Worm (Caenorhabditis elegans): ENCODE results near the gene C15F1.2.
"Not testable (repeated sequence)": the region's sequence is repeated elsewhere in the genome, so short reads cannot be mapped to it uniquely, and the experiment has no call there.

The C15F1.2 gene

DNA sequence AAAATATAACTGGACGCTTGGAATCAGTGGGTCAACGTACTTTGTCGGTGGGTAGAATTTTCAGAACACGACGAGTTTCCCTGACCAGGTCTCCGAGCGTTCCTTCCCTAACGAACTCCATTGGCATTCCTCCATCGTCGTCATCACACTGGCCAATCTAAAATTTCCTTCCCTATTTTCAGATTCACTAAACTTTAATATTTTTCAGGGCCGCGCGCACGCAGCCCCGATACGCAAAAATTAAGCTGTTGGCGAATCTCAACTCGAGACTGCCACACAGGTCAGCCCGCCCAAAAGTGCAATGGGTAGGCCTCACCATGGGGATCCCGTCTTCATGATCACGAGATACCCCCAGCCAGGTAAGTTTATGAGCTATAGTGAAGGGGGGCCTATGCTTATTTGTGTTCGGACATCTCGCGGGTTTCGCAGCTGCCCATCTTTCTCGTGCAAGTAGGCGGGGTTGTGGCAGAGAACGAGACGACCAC, 11.5 kb upstream of the C15F1.2 start:
- TF ChIP-seq unc-62 (GFP tag; optimal IDR thresholded peaks at IDR 0.05), result no peak

DNA sequence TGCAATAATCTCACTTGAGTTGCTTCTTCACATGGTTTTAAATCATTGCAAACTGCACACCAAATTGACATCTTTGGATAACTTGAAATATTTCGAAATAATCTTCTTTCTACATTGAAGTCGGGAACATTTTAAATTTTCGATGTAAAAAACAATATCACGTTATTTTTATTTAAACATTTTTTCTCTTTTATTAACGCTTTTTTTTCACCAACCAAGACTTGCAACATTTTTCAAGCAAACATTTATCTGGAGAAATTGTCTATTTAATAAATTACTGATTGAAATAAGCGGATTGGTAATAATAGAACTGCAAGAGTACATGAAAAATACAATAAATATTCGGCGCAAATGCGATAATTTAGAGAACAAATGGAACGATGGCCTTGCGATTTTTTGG, 9.2 kb upstream of the C15F1.2 start, which contains the start of gene C15F1.5:
Gene C15F1.5 (minus strand): TSS at position 101 of the 400 bp plus-strand sequence.
- TF ChIP-seq unc-62 (GFP tag; optimal IDR thresholded peaks at IDR 0.05), result no peak

DNA sequence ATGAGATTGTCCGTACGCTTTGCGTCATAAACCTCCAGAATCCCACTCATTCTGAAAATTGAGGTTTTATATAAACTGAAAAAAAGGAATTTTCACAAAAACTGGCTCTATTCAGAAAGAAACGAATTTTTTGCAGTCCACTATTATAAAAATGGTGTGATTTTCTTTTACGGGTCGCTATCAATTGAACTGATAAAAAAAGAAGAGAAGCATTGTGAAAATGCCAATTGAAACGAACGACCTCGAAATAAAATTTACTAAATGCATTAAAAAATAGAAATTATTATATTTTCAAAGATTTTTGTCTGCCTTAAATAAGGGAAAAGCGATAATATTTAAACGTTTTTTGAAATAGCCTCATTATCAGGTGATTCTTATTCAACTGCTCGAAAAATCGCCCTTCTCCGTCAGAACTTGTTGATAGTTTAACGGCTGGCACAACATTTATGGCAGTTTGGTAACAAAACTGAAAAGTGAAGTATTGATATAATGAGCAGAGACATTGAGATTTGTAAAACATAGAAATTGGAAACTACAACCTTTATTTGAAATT, 7.5 kb upstream of the C15F1.2 start, which contains the start of gene art-1:
Gene art-1 (minus strand): TSS at position 51 of the 553 bp plus-strand sequence.
- TF ChIP-seq unc-62 (GFP tag; optimal IDR thresholded peaks at IDR 0.05), result no peak

DNA sequence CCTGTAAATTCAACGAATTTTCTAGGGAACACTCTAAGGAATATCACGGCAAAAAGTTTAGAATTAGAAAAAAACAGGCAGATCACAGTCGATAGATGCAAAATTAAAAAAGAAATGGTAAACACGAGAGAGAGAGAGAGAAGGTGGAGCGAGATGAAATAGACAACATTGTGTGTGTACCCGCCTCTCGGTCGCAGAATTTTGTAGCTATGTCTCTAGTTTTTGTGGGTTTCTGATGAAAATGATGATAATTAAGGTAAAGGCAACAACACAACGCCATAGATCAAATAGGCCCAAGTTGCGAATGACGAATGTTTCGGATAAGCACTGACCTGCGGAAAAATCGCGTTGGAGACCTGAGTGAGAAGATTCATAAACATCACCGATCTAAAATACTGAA, 6.3 kb upstream of the C15F1.2 start, which contains the start of gene sod-1:
Gene sod-1 (minus strand): TSS at position 387 of the 400 bp plus-strand sequence.
- no peak for TF ChIP-seq unc-62 (GFP tag; optimal IDR thresholded peaks at IDR 0.05)

DNA sequence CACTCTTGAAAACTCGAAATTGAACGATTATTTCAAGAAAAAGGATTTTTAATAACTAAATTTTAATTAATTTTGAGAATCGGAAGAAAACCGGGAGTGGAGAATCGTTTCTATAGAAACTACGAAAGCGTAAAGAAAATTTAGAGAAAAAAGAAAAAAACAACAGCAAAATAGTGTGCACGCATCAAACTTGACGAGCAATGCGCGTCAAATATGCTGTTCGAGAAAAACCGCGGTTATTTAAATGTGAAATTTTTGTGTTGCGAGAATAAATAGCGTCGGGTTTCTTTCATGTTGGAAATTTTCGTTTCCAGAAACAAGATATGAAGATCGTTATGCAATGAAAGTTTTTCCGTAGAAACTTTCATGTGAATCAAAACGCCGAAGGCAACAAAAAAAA, 5.7 kb upstream of the C15F1.2 start:
- TF ChIP-seq unc-62 (GFP tag; optimal IDR thresholded peaks at IDR 0.05), result no peak

DNA sequence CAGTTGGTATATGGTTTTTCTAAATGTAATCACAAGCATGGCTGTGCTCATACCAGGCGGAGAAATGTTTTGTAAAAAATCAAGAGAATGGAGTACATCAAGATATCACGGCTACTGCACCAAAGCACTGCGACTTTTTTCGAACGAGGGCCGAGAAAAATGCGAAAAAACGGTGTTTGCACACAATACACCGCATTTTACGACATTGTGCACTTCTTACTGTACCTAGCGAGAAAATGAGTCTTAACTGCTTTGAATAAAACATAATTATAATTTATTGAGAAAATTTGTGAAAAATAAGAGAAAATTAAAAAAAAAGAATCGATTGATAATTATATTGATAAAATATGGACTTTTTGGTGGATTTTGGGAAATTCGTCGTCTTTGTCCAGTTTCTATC, 4.0 kb upstream of the C15F1.2 start:
- no peak for TF ChIP-seq unc-62 (GFP tag; optimal IDR thresholded peaks at IDR 0.05)

DNA sequence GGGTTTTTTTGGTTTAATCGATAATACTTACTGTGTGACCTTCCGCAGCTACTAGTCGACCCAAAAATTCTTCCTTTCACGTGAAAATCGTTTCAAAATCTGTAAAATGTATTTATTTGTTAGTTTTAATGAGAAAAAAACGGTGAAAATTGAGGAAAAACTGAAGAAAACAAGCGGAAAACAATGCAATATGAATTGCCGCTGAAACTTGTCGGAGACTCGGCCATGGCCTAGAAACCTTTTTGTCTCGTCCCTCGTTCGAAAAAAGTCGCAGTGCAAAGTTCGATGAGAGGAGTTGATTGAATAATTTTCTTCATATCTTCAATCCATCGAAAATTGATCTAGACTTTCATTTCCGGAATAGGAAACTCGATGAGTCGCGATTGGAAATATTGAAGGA, 2.0 kb upstream of the C15F1.2 start, which contains the start of gene C15F1.8:
Gene C15F1.8 (minus strand): TSS at position 101 of the 400 bp plus-strand sequence.
- not testable (repeated sequence) for TF ChIP-seq unc-62 (GFP tag; optimal IDR thresholded peaks at IDR 0.05)

DNA sequence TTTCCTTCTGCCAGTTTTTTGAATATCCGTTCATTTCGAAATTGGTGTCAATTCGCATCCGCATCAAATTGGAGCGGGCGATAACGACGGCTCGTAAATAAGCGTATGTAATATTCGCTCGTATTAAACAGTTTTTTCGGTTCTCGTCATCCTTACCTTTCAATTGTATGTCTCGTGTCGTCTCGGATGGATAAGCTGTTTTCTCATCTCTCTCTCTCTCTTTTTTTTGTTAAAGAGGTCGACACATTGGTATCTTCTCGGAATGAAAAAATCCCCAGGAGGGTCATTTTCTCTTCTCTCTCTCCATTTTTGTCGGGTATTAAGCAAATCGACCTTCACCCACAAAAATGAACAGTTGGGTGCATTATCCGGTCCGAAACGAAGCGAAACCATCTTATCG, 845 bp upstream of the C15F1.2 start:
- no peak for TF ChIP-seq unc-62 (GFP tag; optimal IDR thresholded peaks at IDR 0.05)

DNA sequence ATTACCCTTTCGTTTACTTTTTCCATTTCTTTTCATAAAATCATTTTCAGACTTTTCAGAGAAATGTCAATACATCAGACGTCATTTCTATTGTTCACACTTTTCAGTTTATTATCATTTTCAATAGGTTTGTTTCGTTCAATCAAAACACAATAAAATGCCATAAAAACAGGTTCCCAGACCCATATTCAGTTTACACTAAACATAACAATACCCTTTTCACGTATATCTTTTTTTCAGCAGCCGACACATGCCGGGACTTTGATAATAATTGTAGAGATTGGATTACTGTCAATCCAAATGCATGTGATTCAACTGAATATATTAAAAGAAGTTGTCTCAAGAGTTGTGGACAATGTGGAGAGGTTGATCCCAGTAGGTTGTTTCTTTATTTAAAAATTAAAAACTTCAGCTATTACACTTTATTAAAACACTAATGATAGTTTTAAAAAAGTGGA, 10.1 kb downstream of the C15F1.2 start, which contains the start of gene C15F1.1:
Gene C15F1.1 (plus strand): TSS at position 51 of the 458 bp plus-strand sequence.
- no peak for TF ChIP-seq unc-62 (GFP tag; optimal IDR thresholded peaks at IDR 0.05)

DNA sequence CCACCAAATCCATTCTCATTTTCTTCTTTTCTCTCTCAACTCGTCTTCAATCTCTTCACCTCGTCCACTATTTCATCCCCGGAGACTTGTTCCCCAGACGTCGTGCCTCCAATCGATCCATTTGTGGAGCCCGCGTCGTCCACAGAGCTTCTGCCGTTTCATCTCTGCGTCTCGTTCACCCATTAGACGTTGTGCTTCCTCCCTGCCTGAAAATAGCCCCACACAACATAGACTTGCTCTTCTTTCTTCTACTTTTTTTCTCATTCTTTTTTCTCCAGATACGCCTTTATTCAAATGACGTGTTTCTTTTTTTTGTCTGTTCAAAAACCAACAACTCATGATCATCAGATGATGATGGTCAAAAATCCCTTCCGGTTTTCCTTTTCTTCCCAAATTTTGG, 13.2 kb downstream of the C15F1.2 start:
- no peak for TF ChIP-seq unc-62 (GFP tag; optimal IDR thresholded peaks at IDR 0.05)

DNA sequence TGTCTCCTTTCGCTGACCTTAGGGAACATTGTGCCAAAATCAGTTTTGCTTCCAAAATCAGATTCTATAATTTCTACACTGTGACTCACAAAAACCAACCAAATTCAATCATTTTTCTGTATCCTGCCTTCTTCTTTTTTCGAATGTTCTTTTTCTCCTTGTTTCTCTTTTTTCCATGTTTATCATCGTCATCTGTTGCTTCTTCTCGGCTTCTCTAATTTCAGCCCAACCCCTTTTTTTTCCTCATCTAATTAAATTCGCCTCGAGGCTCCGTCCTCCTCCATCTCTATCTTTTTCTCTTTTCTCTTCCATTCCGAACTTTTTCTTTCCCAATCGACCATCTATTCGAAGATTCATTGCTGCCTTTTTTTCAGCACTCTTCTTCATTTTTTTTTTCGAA, 14.9 kb downstream of the C15F1.2 start, which contains the start of gene unc-104:
Gene unc-104 (plus strand): TSS at position 311 of the 400 bp plus-strand sequence.
- no peak for TF ChIP-seq unc-62 (GFP tag; optimal IDR thresholded peaks at IDR 0.05)

DNA sequence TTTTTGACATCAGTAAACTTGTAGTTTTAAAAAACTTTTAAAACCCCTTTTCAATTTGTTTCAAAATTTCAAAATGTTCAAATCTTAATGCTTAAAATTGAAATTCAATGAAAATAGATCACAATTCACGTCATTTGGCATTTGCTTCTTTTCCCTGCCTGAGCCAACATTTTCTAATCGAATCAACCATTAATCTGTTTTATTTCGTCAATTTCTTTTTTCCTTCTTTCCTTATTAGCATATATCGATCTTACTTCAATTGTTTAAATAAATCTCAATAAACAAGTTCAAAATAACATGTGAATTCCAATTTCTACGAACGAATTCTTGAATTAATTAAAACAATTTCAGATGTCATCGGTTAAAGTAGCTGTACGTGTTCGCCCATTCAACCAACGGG, 15.8 kb downstream of the C15F1.2 start:
- TF ChIP-seq unc-62 (GFP tag; optimal IDR thresholded peaks at IDR 0.05), result no peak

DNA sequence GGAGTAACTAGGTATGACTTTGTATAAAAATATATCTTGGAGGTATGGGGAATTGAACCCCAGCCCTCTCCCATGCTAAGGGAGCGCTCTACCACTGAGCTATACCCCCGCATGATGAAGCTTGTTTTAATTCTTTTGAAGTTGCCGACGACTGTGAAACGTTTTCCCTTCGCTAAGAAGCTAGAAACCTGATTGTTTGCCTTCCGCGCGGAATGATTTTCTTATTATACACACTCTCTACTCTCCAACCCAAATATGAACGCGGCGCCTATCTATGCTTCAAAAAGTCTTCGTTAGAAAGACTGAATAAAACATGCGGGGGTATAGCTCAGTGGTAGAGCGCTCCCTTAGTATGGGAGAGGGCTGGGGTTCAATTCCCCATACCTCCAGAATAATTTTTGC, 23.2 kb downstream of the C15F1.2 start:
- no peak for TF ChIP-seq unc-62 (GFP tag; optimal IDR thresholded peaks at IDR 0.05)

DNA sequence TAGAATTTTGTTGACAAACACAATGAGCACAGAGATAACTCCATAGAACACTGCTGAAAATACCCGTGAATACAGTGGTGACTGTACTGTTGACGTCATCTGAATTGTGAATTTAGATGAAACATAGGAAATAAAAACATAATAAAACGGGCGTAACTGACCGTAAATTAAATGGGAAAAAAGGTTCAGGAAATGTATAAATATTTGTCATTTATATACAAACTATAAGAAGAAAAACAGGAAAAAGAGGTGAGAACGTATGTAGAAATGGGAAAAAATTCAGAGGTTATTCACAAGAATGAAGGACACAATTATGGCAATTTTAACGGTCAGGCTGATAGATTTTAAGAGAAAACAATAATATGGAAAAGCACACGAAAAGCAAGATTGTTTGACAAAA, 32.8 kb downstream of the C15F1.2 start, which contains the start of gene sqv-7:
Gene sqv-7 (minus strand): TSS at position 101 of the 400 bp plus-strand sequence.
- TF ChIP-seq unc-62 (GFP tag; optimal IDR thresholded peaks at IDR 0.05), result no peak

DNA sequence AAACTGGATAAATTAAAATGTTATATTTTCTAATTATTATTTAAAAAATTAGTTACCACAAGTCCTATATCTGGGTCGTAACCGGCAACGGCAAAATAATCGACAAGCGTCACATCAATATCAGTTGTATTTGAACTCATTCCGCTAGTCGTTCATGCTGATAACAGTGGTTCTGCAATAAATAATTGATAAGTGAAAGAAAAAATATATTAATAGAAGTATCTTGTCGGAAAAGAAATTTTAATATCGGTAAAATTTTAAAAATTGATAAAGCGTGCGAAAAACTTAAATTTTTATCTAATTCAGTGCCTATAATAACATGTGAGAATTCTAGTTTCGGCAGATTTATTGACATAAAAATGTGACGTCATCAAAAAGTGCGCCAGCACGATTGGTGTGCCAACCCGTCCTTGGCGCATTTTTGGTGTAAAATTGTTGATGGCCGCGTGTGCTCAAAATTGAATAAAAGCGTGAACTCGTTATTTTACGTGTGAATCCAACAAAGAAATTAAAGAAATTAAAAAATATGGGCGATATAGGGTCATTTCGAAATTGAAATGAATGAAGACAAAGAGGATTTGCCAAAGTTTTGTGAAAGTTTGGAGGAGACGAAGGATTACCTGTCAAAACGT, 42.7 kb downstream of the C15F1.2 start, which contains the start of the genes lst-6 and lst-5:
Gene lst-6 (minus strand): TSS at position 140 of the 632 bp plus-strand sequence.
Gene lst-5 (plus strand): TSS at position 544 of the 632 bp plus-strand sequence.
- no peak for TF ChIP-seq unc-62 (GFP tag; optimal IDR thresholded peaks at IDR 0.05)

Measured in whole organism, dauer.